Worm (Caenorhabditis elegans) whole organism, L2 larva: ENCODE measurements around the gene srh-42.

Source experiments
- C34F6.9 ChIP-seq: fragments of 150-350 bp; optimal IDR thresholded peaks from 2 replicates; lab custom pipeline; 2014; ENCODE audit warnings: missing biosample characterization, missing genetic modification characterization
- F13H6.1 ChIP-seq: sonication (generic microtip); optimal IDR thresholded peaks from 2 replicates; lab custom pipeline; 2016; ENCODE audit warnings: missing genetic modification characterization, missing compliant biosample characterization
- R02D3.7 ChIP-seq: fragments of 150-350 bp; optimal IDR thresholded peaks from 2 replicates; lab custom pipeline; 2014; ENCODE audit warnings: missing biosample characterization, missing genetic modification characterization
- Y55F3AM.14 ChIP-seq: fragments of 200-800 bp; sonication (Bioruptor generic); optimal IDR thresholded peaks from 2 replicates; lab custom pipeline; 2018; ENCODE audit warnings: mild to moderate bottlenecking, missing genetic modification characterization, missing compliant biosample characterization
- ZK546.5 ChIP-seq: sonication (generic microtip); optimal IDR thresholded peaks from 2 replicates; lab custom pipeline; 2017; ENCODE audit warnings: missing biosample characterization, missing genetic modification characterization
- alr-1 ChIP-seq: fragments of 150-350 bp; optimal IDR thresholded peaks from 2 replicates; lab custom pipeline; 2014; ENCODE audit warnings: missing biosample characterization, missing genetic modification characterization
- ama-1 ChIP-seq: fragments of 150-350 bp; optimal IDR thresholded peaks from 2 replicates; lab custom pipeline; 2018; ENCODE audit warnings: inconsistent platforms
- blmp-1 ChIP-seq: sonication (generic microtip); optimal IDR thresholded peaks from 2 replicates; lab custom pipeline; 2017; ENCODE audit warnings: missing genetic modification characterization, mild to moderate bottlenecking, missing compliant biosample characterization, antibody characterized with exemption, moderate library complexity; ENCODE audit not compliant: insufficient read depth
- ceh-16 ChIP-seq: fragments of 150-350 bp; optimal IDR thresholded peaks from 2 replicates; lab custom pipeline; 2014; ENCODE audit warnings: missing biosample characterization, missing genetic modification characterization
- ceh-82 ChIP-seq: fragments of 150-350 bp; optimal IDR thresholded peaks from 2 replicates; lab custom pipeline; 2014; ENCODE audit warnings: missing biosample characterization, missing genetic modification characterization
- crh-2 ChIP-seq: sonication (generic microtip); optimal IDR thresholded peaks from 2 replicates; lab custom pipeline; 2017; ENCODE audit warnings: missing biosample characterization, missing genetic modification characterization
- egl-27 ChIP-seq: sonication (generic microtip); optimal IDR thresholded peaks from 3 replicates; lab custom pipeline; 2017; ENCODE audit warnings: missing biosample characterization, missing genetic modification reagents, missing genetic modification characterization
- fos-1 ChIP-seq: fragments of 150-350 bp; optimal IDR thresholded peaks from 2 replicates; lab custom pipeline; 2014; ENCODE audit warnings: missing biosample characterization, missing genetic modification characterization
- gmeb-1 ChIP-seq: fragments of 150-350 bp; optimal IDR thresholded peaks from 2 replicates; lab custom pipeline; 2014; ENCODE audit warnings: missing biosample characterization, missing genetic modification characterization
- lin-11 ChIP-seq: fragments of 150-350 bp; sonication (generic microtip); optimal IDR thresholded peaks from 2 replicates; lab custom pipeline; 2014; ENCODE audit warnings: missing biosample characterization, missing genetic modification characterization, inconsistent platforms, mixed read lengths
- lin-13 ChIP-seq: fragments of 150-350 bp; optimal IDR thresholded peaks from 2 replicates; lab custom pipeline; 2014; ENCODE audit warnings: missing biosample characterization, missing genetic modification reagents, missing genetic modification characterization
- lsy-2 ChIP-seq, 2 experiments: fragments of 150-350 bp in 1 of 2; sonication (generic microtip) in 1 of 2; optimal IDR thresholded peaks; 2 replicates each; lab custom pipeline; 2014 to 2017; ENCODE audit warnings: missing biosample characterization in 2 of 2, missing genetic modification characterization in 2 of 2
- mab-5 ChIP-seq: fragments of 150-350 bp; optimal IDR thresholded peaks from 2 replicates; lab custom pipeline; 2014; ENCODE audit warnings: missing biosample characterization, missing genetic modification characterization
- mbf-1 ChIP-seq: sonication (generic microtip); optimal IDR thresholded peaks from 2 replicates; lab custom pipeline; 2017; ENCODE audit warnings: missing biosample characterization, missing genetic modification characterization
- mdl-1 ChIP-seq, 2 experiments: fragments of 150-350 bp in 1 of 2; sonication (generic microtip) in 1 of 2; optimal IDR thresholded peaks; 2 replicates each; lab custom pipeline; 2017; ENCODE audit warnings: missing biosample characterization in 2 of 2, missing genetic modification characterization in 2 of 2
- nhr-10 ChIP-seq: sonication (generic microtip); optimal IDR thresholded peaks from 2 replicates; lab custom pipeline; 2017; ENCODE audit warnings: missing biosample characterization, missing genetic modification characterization
- nhr-11 ChIP-seq: fragments of 150-350 bp; optimal IDR thresholded peaks from 2 replicates; lab custom pipeline; 2014; ENCODE audit warnings: missing biosample characterization, missing genetic modification characterization
- nhr-12 ChIP-seq: fragments of 150-350 bp; optimal IDR thresholded peaks from 2 replicates; lab custom pipeline; 2014; ENCODE audit warnings: missing biosample characterization, missing genetic modification characterization
- nhr-129 ChIP-seq: fragments of 150-350 bp; optimal IDR thresholded peaks from 2 replicates; lab custom pipeline; 2014; ENCODE audit warnings: missing biosample characterization, missing genetic modification characterization
- nhr-23 ChIP-seq: fragments of 150-350 bp; optimal IDR thresholded peaks from 2 replicates; lab custom pipeline; 2014; ENCODE audit warnings: missing biosample characterization, missing genetic modification reagents, missing genetic modification characterization
- nhr-237 ChIP-seq: fragments of 150-350 bp; optimal IDR thresholded peaks from 2 replicates; lab custom pipeline; 2014; ENCODE audit warnings: missing biosample characterization, missing genetic modification characterization
- nhr-25 ChIP-seq: fragments of 150-350 bp; sonication (generic microtip); optimal IDR thresholded peaks from 3 replicates; lab custom pipeline; 2014; ENCODE audit warnings: missing biosample characterization, missing genetic modification characterization
- nhr-6 ChIP-seq: fragments of 150-350 bp; optimal IDR thresholded peaks from 2 replicates; lab custom pipeline; 2014; ENCODE audit warnings: missing biosample characterization, missing genetic modification characterization
- nhr-77 ChIP-seq: fragments of 150-350 bp; optimal IDR thresholded peaks from 2 replicates; lab custom pipeline; 2014; ENCODE audit warnings: missing biosample characterization, missing genetic modification characterization
- peb-1 ChIP-seq: fragments of 150-350 bp; optimal IDR thresholded peaks from 2 replicates; lab custom pipeline; 2014; ENCODE audit warnings: missing biosample characterization, missing genetic modification characterization
- skn-1 ChIP-seq: sonication (generic microtip); optimal IDR thresholded peaks from 2 replicates; lab custom pipeline; 2017; ENCODE audit warnings: missing biosample characterization, missing genetic modification characterization
- sma-3 ChIP-seq: sonication (generic microtip); optimal IDR thresholded peaks from 2 replicates; lab custom pipeline; 2016; ENCODE audit warnings: missing genetic modification reagents, missing genetic modification characterization, missing compliant biosample characterization
- sma-9 ChIP-seq, 2 experiments: fragments of 150-350 bp in 1 of 2; sonication (generic microtip) in 1 of 2; optimal IDR thresholded peaks; 2 replicates each; lab custom pipeline; 2014 to 2016; ENCODE audit warnings: missing genetic modification characterization in 2 of 2, mild to moderate bottlenecking in 1 of 2, missing biosample characterization in 1 of 2, missing compliant biosample characterization in 1 of 2, missing genetic modification reagents in 1 of 2, moderate library complexity in 1 of 2
- unc-39 ChIP-seq: fragments of 150-350 bp; optimal IDR thresholded peaks from 2 replicates; lab custom pipeline; 2014; ENCODE audit warnings: missing biosample characterization, missing genetic modification characterization
- unc-55 ChIP-seq: fragments of 150-350 bp; sonication (generic microtip); optimal IDR thresholded peaks from 3 replicates; lab custom pipeline; 2014; ENCODE audit warnings: missing biosample characterization, missing genetic modification reagents, missing genetic modification characterization
- unc-62 ChIP-seq: fragments of 150-350 bp; optimal IDR thresholded peaks from 2 replicates; lab custom pipeline; 2014; ENCODE audit warnings: missing biosample characterization, missing genetic modification reagents, missing genetic modification characterization
- zag-1 ChIP-seq: fragments of 150-350 bp; optimal IDR thresholded peaks from 2 replicates; lab custom pipeline; 2014; ENCODE audit warnings: missing biosample characterization, missing genetic modification characterization
- ztf-1 ChIP-seq: fragments of 200-800 bp; sonication (Bioruptor generic); conservative IDR thresholded peaks from 2 replicates; pipeline ENCODE4 v1.3.6; 2022; ENCODE audit warnings: missing genetic modification characterization, missing compliant biosample characterization
- ztf-11 ChIP-seq: sonication (generic microtip); optimal IDR thresholded peaks from 2 replicates; lab custom pipeline; 2017; ENCODE audit warnings: missing biosample characterization, missing genetic modification characterization
- ztf-4 ChIP-seq: fragments of 150-350 bp; optimal IDR thresholded peaks from 2 replicates; lab custom pipeline; 2014; ENCODE audit warnings: missing biosample characterization, missing genetic modification characterization

Gene srh-42

DNA sequence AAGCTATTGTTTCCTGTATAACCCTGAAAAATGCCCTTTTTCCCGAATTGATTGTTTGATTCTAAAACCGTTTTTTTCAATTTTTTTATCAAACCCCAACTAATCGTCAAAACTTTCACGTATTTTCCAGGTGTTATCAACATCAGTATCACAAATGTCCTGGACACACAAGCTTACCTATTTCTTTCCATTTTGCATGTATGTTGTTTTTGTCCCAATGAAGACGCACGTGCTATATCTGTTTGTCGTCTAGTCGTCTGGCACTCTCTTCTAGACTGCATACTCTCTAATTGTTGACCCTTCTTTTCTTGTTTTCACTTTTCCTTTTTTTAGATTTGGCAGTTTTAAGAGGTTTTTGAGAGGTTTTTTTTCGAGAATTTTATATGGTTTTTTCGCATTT lies 7.5 kb upstream of the srh-42 start (continued):
- TF ChIP-seq C34F6.9 (tag; lab: Kevin White, UChicago) (peak; percentile 67), nhr-25 (tag; lab: Kevin White, UChicago) (peak; percentile 72)

ce11 chrII:14294390-14294789 lies 5.5 kb upstream of the srh-42 start:
- TF ChIP-seq nhr-10 (no peak), nhr-23 (no peak), nhr-25 (tag; lab: Kevin White, UChicago) (no peak), lin-11 (tag; lab: Kevin White, UChicago) (no peak), nhr-129 (tag; lab: Kevin White, UChicago) (no peak), ztf-11 (no peak), unc-39 (tag; lab: Kevin White, UChicago) (no peak), skn-1 (tag; lab: Kevin White, UChicago) (no peak), zag-1 (tag; lab: Kevin White, UChicago) (no peak), ztf-1 (no peak)

ce11 chrII:14292519-14292918 lies 3.7 kb upstream of the srh-42 start, which contains the start of gene Y54G11A.4:
Gene Y54G11A.4 (plus strand): TSS chrII:14292819.
- peak; percentile 58 for TF ChIP-seq sma-9 (GFP tag; optimal IDR thresholded peaks at IDR 0.05; lab: Kevin White, UChicago)
- TF ChIP-seq sma-9 (tag; optimal IDR thresholded peaks at IDR 0.05; lab: Kevin White, UChicago) = no peak
- no peak for TF ChIP-seq nhr-10

ce11 chrII:14290846-14291245 lies 2.0 kb upstream of the srh-42 start:
- TF ChIP-seq sma-9 (GFP tag; optimal IDR thresholded peaks at IDR 0.05; lab: Kevin White, UChicago) (peak; percentile 46), sma-9 (tag; optimal IDR thresholded peaks at IDR 0.05; lab: Kevin White, UChicago) (no peak), nhr-77 (no peak), ama-1 (lab: Kevin White, UChicago) (no peak), skn-1 (tag; lab: Kevin White, UChicago) (peak; percentile 59), F13H6.1 (no peak), fos-1 (tag; lab: Kevin White, UChicago) (peak; percentile 24), gmeb-1 (tag; lab: Kevin White, UChicago) (peak; percentile 22), C34F6.9 (tag; lab: Kevin White, UChicago) (peak; percentile 19), peb-1 (no peak)

- TF ChIP-seq nhr-11 (tag; lab: Kevin White, UChicago) (no peak), nhr-129 (tag; lab: Kevin White, UChicago) (no peak), nhr-12 (tag; lab: Kevin White, UChicago) (no peak), unc-55 (no peak), blmp-1 (tag; lab: Kevin White, UChicago) (no peak), unc-39 (tag; lab: Kevin White, UChicago) (no peak), F13H6.1 (no peak), mbf-1 (tag; lab: Kevin White, UChicago) (no peak), egl-27 (tag; lab: Kevin White, UChicago) (no peak), crh-2 (tag; lab: Kevin White, UChicago) (no peak), ceh-82 (tag; lab: Kevin White, UChicago) (no peak), lsy-2 (tag; optimal IDR thresholded peaks at IDR 0.05; lab: Kevin White, UChicago) (no peak), Y55F3AM.14 (GFP tag; lab: Kevin White, UChicago) (no peak), lin-13 (GFP tag; lab: Kevin White, UChicago) (no peak), alr-1 (tag; lab: Kevin White, UChicago) (no peak), unc-62 (GFP tag; lab: Kevin White, UChicago) (no peak), R02D3.7 (tag; lab: Kevin White, UChicago) (no peak), ztf-4 (no peak)
These were observed 1.6 kb downstream of the srh-42 start, which contains the start of gene srh-41 for ce11 chrII:14287277-14287676. Gene srh-41 (minus strand): TSS chrII:14287377.

ce11 chrII:14276409-14276808 lies 12.5 kb downstream of the srh-42 start, which contains the start of gene Y54G11A.3:
Gene Y54G11A.3 (plus strand): TSS chrII:14276621.
- TF ChIP-seq blmp-1 (tag; lab: Kevin White, UChicago) (no peak), nhr-25 (tag; lab: Kevin White, UChicago) (no peak), mab-5 (no peak), skn-1 (tag; lab: Kevin White, UChicago) (no peak), ZK546.5 (tag; lab: Kevin White, UChicago) (no peak), ztf-1 (no peak), nhr-10 (no peak), ama-1 (lab: Kevin White, UChicago) (no peak), ceh-16 (tag; lab: Kevin White, UChicago) (no peak), nhr-6 (tag; lab: Kevin White, UChicago) (no peak), egl-27 (tag; lab: Kevin White, UChicago) (no peak), nhr-12 (tag; lab: Kevin White, UChicago) (no peak), nhr-237 (tag; lab: Kevin White, UChicago) (no peak), mdl-1 (tag; optimal IDR thresholded peaks at IDR 0.05; lab: Kevin White, UChicago) (no peak), F13H6.1 (no peak), unc-39 (tag; lab: Kevin White, UChicago) (no peak), sma-3 (GFP tag; lab: Kevin White, UChicago) (no peak), C34F6.9 (tag; lab: Kevin White, UChicago) (no peak)
- TF ChIP-seq, all 48 proteins: peak for 0
